Fruit fly (Drosophila melanogaster): ENCODE results near the gene Psa.

Psa gene

DNA sequence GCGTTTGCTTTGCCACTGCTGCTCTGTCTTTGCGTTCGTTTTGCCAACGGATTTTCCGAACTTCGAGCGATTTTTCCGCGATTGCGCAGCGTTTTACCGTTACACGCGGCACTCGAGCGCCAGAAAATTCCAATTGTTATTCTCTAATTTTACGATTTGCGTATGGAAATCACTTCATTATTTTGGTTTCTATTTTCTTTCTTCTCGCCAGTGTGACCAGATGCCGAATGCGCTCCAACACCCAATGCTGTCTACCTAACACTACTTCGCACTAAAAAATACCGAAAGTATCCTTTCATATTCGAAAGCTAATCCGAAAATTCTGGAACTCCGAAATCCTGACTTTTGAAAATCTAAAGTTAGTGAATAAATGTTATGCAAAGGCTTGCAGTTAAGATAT, 6.2 kb upstream of the Psa start, which contains the start of gene CG12084:
Gene CG12084 (minus strand): TSS at position 236 of the 400 bp plus-strand sequence.
- TF ChIP-seq noc (tag; optimal IDR thresholded peaks at IDR 0.05): no peak

DNA sequence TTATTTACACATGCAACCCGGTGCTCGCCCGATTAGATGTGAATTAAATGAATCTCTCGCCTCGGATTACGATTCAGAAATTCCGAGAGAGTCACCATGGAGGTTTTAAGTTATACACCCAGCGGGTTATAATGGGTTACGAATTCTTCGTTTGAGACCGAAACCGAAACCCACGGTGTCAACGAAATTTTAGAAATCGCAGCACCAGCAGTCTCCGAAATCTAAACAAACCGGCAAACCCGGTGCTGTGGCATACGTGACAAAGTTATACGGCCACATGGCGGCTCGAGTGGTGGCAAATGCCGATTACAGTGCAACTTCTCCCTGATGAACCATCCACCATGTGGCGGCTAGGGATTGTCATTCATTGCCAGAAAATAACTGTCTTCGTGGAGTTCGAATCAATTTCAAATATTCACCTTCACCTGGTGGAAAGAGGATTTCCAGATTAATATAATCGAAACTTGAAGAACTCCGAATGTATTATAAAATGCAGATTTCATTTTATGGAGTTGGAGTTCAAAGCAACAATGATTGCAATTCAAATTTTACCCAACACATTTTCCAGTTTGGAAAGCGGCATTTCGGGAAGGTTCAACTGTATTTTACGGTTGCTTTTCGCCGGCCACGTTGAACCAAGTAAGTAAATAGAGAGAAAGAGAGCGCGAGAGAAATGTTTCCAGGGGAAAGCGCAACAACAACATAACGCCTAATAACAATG, 13.3 kb downstream of the Psa start:
- peak; percentile 81 for TF ChIP-seq noc (tag; optimal IDR thresholded peaks at IDR 0.05)

dm6 chr3L:1516631-1517273, 14.1 kb downstream of the Psa start, which contains the start of gene cue:
TSS of gene cue (minus strand) at chr3L:1517271.
- TF ChIP-seq noc (tag; optimal IDR thresholded peaks at IDR 0.05): no peak

- no peak for TF ChIP-seq noc (tag; optimal IDR thresholded peaks at IDR 0.05)
Measured at dm6 chr3L:1517274-1518047, 14.8 kb downstream of the Psa start.

- TF ChIP-seq noc (tag; optimal IDR thresholded peaks at IDR 0.05): peak; percentile 72
Measured at dm6 chr3L:1518715-1519603, 16.3 kb downstream of the Psa start.

- TF ChIP-seq noc (tag; optimal IDR thresholded peaks at IDR 0.05): no peak
Measured at dm6 chr3L:1531159-1531558, 28.5 kb downstream of the Psa start, which contains the start of gene Ir62a. TSS of gene Ir62a (minus strand) at chr3L:1531259.

dm6 chr3L:1533699-1534431, 31.2 kb downstream of the Psa start, which contains the start of gene Iml1:
TSS of gene Iml1 (minus strand) at chr3L:1534034.
- no peak for TF ChIP-seq noc (tag; optimal IDR thresholded peaks at IDR 0.05)

DNA sequence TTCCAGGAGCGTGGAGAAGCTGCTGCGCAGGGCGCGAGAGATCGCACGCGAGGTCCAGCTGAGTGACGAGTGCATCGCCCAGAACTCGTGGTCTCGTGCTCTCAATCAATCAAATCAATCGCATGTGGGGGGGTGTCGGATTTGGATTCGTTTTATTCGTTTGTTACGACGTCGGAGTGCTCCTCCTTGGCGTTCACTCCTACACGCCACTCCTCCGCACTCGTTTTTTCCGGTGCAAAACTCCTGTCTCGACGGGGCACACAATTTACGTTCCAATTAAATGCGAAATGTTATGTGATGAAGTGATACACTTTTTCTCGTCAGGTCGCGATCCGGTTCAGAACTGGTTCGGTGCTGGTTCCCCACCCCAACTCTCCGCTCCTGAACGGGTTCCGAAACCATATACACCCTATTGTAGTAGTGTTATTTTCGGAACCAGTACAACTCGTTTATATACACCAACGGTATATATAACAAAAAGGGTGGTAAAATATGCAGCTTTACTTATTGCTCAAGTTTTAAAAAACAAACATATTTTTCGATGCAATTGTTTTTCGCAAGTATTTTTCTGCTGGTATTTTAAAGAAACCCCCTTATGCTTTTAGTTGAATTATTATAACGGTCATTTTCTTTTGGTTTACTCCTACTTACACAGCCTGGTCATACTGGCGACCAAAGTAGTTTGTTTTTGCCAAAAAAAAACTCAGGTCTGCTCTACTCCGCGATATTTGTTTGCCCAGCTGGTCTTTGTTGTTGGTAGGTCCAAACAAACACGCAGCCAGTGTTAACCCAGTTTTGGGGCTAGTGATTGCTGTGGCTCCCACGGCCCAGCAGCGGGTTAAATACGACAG, 34.1 kb downstream of the Psa start, which contains the start of the genes CG12091 and pns:
Gene CG12091 (minus strand): TSS at position 349 of the 851 bp plus-strand sequence.
Gene pns (plus strand): TSS at position 651 of the 851 bp plus-strand sequence.
- TF ChIP-seq noc (tag; optimal IDR thresholded peaks at IDR 0.05): peak; percentile 74

DNA sequence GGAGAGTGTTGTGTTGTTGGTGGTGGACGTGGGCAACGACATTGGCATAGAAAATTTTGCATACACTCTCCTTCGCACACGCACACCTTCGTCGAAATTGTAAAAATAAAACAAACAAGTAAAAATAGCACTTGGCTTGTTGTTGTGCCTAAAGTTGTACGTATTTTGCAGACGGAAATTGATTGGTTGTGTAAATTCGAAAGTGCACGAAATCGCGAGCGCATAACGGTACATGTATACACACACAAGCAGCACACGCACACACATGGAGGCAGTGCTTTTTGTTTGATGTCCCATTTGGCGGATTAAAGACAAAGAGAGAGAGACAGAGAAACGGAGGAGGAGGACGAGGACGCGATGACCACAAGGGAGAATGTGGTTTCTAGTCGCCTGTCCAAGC, 34.7 kb downstream of the Psa start:
- TF ChIP-seq noc (tag; optimal IDR thresholded peaks at IDR 0.05): no peak

dm6 chr3L:1538314-1538854, 35.7 kb downstream of the Psa start:
- TF ChIP-seq noc (tag; optimal IDR thresholded peaks at IDR 0.05): no peak

dm6 chr3L:1545693-1546329, 43.2 kb downstream of the Psa start, which contains the start of the genes CG32313 and Pcyt1:
TSS of gene CG32313 (minus strand) at chr3L:1545743.
TSS of gene Pcyt1 (plus strand) at chr3L:1546092.
- no peak for TF ChIP-seq noc (tag; optimal IDR thresholded peaks at IDR 0.05)

- TF ChIP-seq noc (tag; optimal IDR thresholded peaks at IDR 0.05): peak; percentile 54
Measured at dm6 chr3L:1546349-1547116, 43.9 kb downstream of the Psa start.

All from whole organism, larva.